Worm (Caenorhabditis elegans) whole organism, L3 larva: ENCODE data around the gene Y60A3A.23.

ENCODE experiments used
- ZK546.5 ChIP-seq: sonication (generic microtip); optimal IDR thresholded peaks from 2 replicates; lab custom pipeline; 2017; ENCODE audit warnings: missing biosample characterization, missing genetic modification characterization
- aly-2 ChIP-seq: fragments of 150-350 bp; optimal IDR thresholded peaks from 2 replicates; lab custom pipeline; 2014; ENCODE audit warnings: missing biosample characterization, missing genetic modification characterization
- ama-1 ChIP-seq: fragments of 150-350 bp; optimal IDR thresholded peaks from 2 replicates; lab custom pipeline; 2018
- ceh-16 ChIP-seq: sonication (generic microtip); optimal IDR thresholded peaks from 2 replicates; lab custom pipeline; 2017; ENCODE audit warnings: missing biosample characterization, missing genetic modification characterization
- ceh-82 ChIP-seq: fragments of 150-350 bp; optimal IDR thresholded peaks from 2 replicates; lab custom pipeline; 2014; ENCODE audit warnings: missing biosample characterization, missing genetic modification characterization
- ceh-9 ChIP-seq: sonication (generic microtip); optimal IDR thresholded peaks from 2 replicates; lab custom pipeline; 2018; ENCODE audit warnings: missing biosample characterization, missing genetic modification characterization
- daf-12 ChIP-seq: fragments of 150-350 bp; optimal IDR thresholded peaks from 2 replicates; lab custom pipeline; 2014; ENCODE audit warnings: missing biosample characterization, missing genetic modification reagents, missing genetic modification characterization
- egl-27 ChIP-seq: sonication (generic microtip); optimal IDR thresholded peaks from 4 replicates; lab custom pipeline; 2017; ENCODE audit warnings: missing biosample characterization, missing genetic modification reagents, missing genetic modification characterization
- egl-5 ChIP-seq: fragments of 150-350 bp; optimal IDR thresholded peaks from 2 replicates; lab custom pipeline; 2017; ENCODE audit warnings: missing biosample characterization, missing genetic modification reagents, missing genetic modification characterization, inconsistent platforms
- elt-1 ChIP-seq: fragments of 150-350 bp; optimal IDR thresholded peaks from 2 replicates; lab custom pipeline; 2014; ENCODE audit warnings: missing biosample characterization, missing genetic modification characterization
- elt-2 ChIP-seq: sonication (generic microtip); optimal IDR thresholded peaks from 2 replicates; lab custom pipeline; 2016; ENCODE audit warnings: missing genetic modification reagents, mild to moderate bottlenecking, missing genetic modification characterization, missing compliant biosample characterization
- elt-3 ChIP-seq, 3 experiments: fragments of 150-350 bp in 1 of 3; sonication (generic microtip) in 2 of 3; optimal IDR thresholded peaks; 2 replicates in 2 of 3; 4 replicates in 1 of 3; lab custom pipeline; 2014 to 2017; ENCODE audit warnings: missing biosample characterization in 3 of 3, missing genetic modification characterization in 3 of 3
- eor-1 ChIP-seq, 2 experiments: fragments of 150-350 bp; optimal IDR thresholded peaks; 2 replicates each; lab custom pipeline; 2014 to 2018; ENCODE audit warnings: missing biosample characterization in 2 of 2, missing genetic modification characterization in 2 of 2
- fkh-10 ChIP-seq: sonication (generic microtip); optimal IDR thresholded peaks from 2 replicates; lab custom pipeline; 2017; ENCODE audit warnings: missing biosample characterization, missing genetic modification reagents, missing genetic modification characterization
- fkh-2 ChIP-seq: fragments of 150-350 bp; optimal IDR thresholded peaks from 2 replicates; lab custom pipeline; 2014; ENCODE audit warnings: missing biosample characterization, missing genetic modification reagents, missing genetic modification characterization
- jun-1 ChIP-seq: fragments of 150-350 bp; optimal IDR thresholded peaks from 2 replicates; lab custom pipeline; 2014; ENCODE audit warnings: missing biosample characterization, missing genetic modification reagents, missing genetic modification characterization
- lin-15B ChIP-seq: fragments of 150-350 bp; optimal IDR thresholded peaks from 2 replicates; lab custom pipeline; 2014; ENCODE audit warnings: missing biosample characterization, missing genetic modification characterization
- lin-39 ChIP-seq: fragments of 150-350 bp; optimal IDR thresholded peaks from 2 replicates; lab custom pipeline; 2018; ENCODE audit warnings: missing biosample characterization, missing genetic modification reagents, missing genetic modification characterization
- lsy-12 ChIP-seq: sonication (generic microtip); optimal IDR thresholded peaks from 2 replicates; lab custom pipeline; 2016; ENCODE audit warnings: mild to moderate bottlenecking, missing genetic modification characterization, missing compliant biosample characterization
- mdl-1 ChIP-seq: fragments of 150-350 bp; optimal IDR thresholded peaks from 2 replicates; lab custom pipeline; 2014; ENCODE audit warnings: missing biosample characterization, missing genetic modification characterization
- mml-1 ChIP-seq: fragments of 150-350 bp; sonication (generic microtip); optimal IDR thresholded peaks from 3 replicates; lab custom pipeline; 2014; ENCODE audit warnings: missing biosample characterization, missing genetic modification characterization
- nhr-11 ChIP-seq: fragments of 150-350 bp; optimal IDR thresholded peaks from 2 replicates; lab custom pipeline; 2014; ENCODE audit warnings: missing biosample characterization, missing genetic modification characterization
- nhr-23 ChIP-seq: fragments of 150-350 bp; optimal IDR thresholded peaks from 2 replicates; lab custom pipeline; 2014; ENCODE audit warnings: missing biosample characterization, missing genetic modification reagents, missing genetic modification characterization
- nhr-237 ChIP-seq: fragments of 150-350 bp; optimal IDR thresholded peaks from 2 replicates; lab custom pipeline; 2014; ENCODE audit warnings: missing biosample characterization, missing genetic modification characterization
- nhr-25 ChIP-seq: sonication (generic microtip); optimal IDR thresholded peaks from 2 replicates; lab custom pipeline; 2017; ENCODE audit warnings: missing biosample characterization, missing genetic modification characterization
- nhr-43 ChIP-seq: sonication (generic microtip); optimal IDR thresholded peaks from 2 replicates; lab custom pipeline; 2016; ENCODE audit warnings: mild to moderate bottlenecking, missing genetic modification characterization, missing compliant biosample characterization; ENCODE audit not compliant: poor library complexity, severe bottlenecking
- nhr-67 ChIP-seq: fragments of 150-350 bp; optimal IDR thresholded peaks from 2 replicates; lab custom pipeline; 2014; ENCODE audit warnings: missing biosample characterization, missing genetic modification characterization
- nhr-76 ChIP-seq: fragments of 150-350 bp; sonication (generic microtip); optimal IDR thresholded peaks from 5 replicates; lab custom pipeline; 2014; ENCODE audit warnings: missing biosample characterization, missing genetic modification characterization
- pha-4 ChIP-seq: fragments of 150-350 bp; optimal IDR thresholded peaks from 2 replicates; lab custom pipeline; 2014; ENCODE audit warnings: missing biosample characterization, missing genetic modification reagents, missing genetic modification characterization
- sea-2 ChIP-seq: fragments of 150-350 bp; sonication (generic microtip); optimal IDR thresholded peaks from 4 replicates; lab custom pipeline; 2014; ENCODE audit warnings: missing biosample characterization, missing genetic modification reagents, missing genetic modification characterization
- skn-1 ChIP-seq: fragments of 150-350 bp; optimal IDR thresholded peaks from 2 replicates; lab custom pipeline; 2014; ENCODE audit warnings: missing biosample characterization, missing genetic modification characterization
- snpc-4 ChIP-seq: fragments of 150-350 bp; optimal IDR thresholded peaks from 2 replicates; lab custom pipeline; 2014; ENCODE audit warnings: missing biosample characterization, missing genetic modification characterization
- tbx-2 ChIP-seq: sonication (generic microtip); optimal IDR thresholded peaks from 2 replicates; lab custom pipeline; 2016; ENCODE audit warnings: mild to moderate bottlenecking, missing genetic modification characterization, missing compliant biosample characterization
- unc-62 ChIP-seq: fragments of 150-350 bp; sonication (generic microtip); optimal IDR thresholded peaks from 4 replicates; lab custom pipeline; 2014; ENCODE audit warnings: missing biosample characterization, missing genetic modification reagents, missing genetic modification characterization
- zag-1 ChIP-seq: fragments of 150-350 bp; optimal IDR thresholded peaks from 2 replicates; lab custom pipeline; 2014; ENCODE audit warnings: missing biosample characterization, missing genetic modification characterization
- ztf-4 ChIP-seq: fragments of 150-350 bp; optimal IDR thresholded peaks from 2 replicates; lab custom pipeline; 2014; ENCODE audit warnings: missing biosample characterization, missing genetic modification characterization

Gene Y60A3A.23

DNA sequence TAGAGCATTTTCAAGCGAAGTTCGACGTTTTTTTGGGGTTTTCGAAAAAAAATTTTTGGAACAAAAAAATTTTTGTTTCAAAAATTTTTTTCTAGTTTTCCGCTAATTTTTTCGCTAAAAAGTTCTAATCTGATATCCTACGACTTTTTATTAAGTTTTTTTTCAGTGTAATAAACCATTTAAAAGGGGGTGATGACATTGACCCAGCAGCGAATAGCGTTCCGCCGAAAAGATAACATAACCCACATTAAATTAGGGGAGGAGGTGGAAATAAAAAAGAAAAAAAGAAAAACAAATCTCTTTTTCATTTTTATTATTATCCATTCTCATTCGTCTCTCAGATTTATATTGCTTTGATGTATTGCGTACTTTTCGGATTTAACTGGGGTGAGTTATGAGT, at the start of gene Y60A3A.23:
Y60A3A.23 (plus strand) TSS at position 301 of the 400 bp plus-strand sequence.
- TF ChIP-seq ZK546.5 = no peak
- no peak for TF ChIP-seq nhr-11 (tag; lab: Kevin White, UChicago)
- no peak for TF ChIP-seq fkh-10 (GFP tag; lab: Kevin White, UChicago)
- TF ChIP-seq ceh-16 (tag; lab: Kevin White, UChicago) = no peak
- TF ChIP-seq snpc-4 (tag; lab: Kevin White, UChicago) = no peak
- no peak for TF ChIP-seq skn-1 (tag; lab: Kevin White, UChicago)
- no peak for TF ChIP-seq ztf-4 (tag; lab: Kevin White, UChicago)
- no peak for TF ChIP-seq eor-1 (tag; optimal IDR thresholded peaks at IDR 0.05; lab: Kevin White, UChicago)
- TF ChIP-seq fkh-2 (tag; lab: Kevin White, UChicago) = no peak
- no peak for TF ChIP-seq elt-1 (tag; lab: Kevin White, UChicago)

DNA sequence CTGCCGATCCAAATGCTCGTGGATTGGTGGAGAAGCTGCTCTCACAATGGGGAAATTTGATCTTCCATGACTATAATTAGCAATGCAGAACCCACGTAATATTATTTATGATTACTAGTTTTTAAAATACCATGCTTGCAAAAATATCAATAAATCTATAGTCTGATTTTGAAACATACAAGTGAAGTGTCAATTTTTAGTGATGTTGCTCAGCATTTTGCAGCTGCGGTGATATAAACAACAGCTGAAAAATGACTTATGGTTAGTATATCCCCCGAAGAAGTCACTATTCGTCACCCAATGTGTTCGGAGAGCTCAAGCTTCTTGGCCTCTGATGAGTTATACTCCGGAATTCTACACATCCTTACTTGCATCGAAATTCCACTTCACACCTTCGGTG, 48.8 kb upstream of the Y60A3A.23 start, which contains the start of gene srh-172:
srh-172 (plus strand) TSS at position 301 of the 400 bp plus-strand sequence.
- TF ChIP-seq sea-2 (no peak), mdl-1 (tag; lab: Kevin White, UChicago) (no peak), egl-5 (tag; lab: Kevin White, UChicago) (no peak), skn-1 (tag; lab: Kevin White, UChicago) (no peak), pha-4 (tag; lab: Kevin White, UChicago) (no peak), nhr-76 (tag; lab: Kevin White, UChicago) (no peak), snpc-4 (tag; lab: Kevin White, UChicago) (no peak), ztf-4 (tag; lab: Kevin White, UChicago) (no peak), ceh-9 (tag; lab: Kevin White, UChicago) (no peak), elt-3 (tag; optimal IDR thresholded peaks at IDR 0.05; lab: Kevin White, UChicago) (no peak), aly-2 (tag; lab: Kevin White, UChicago) (no peak), mml-1 (no peak), nhr-25 (no peak), lin-39 (tag; lab: Kevin White, UChicago) (no peak), ceh-82 (tag; lab: Kevin White, UChicago) (no peak), fkh-10 (GFP tag; lab: Kevin White, UChicago) (no peak), elt-2 (tag; lab: Kevin White, UChicago) (no peak), eor-1 (tag; optimal IDR thresholded peaks at IDR 0.05; lab: Kevin White, UChicago) (no peak)

DNA sequence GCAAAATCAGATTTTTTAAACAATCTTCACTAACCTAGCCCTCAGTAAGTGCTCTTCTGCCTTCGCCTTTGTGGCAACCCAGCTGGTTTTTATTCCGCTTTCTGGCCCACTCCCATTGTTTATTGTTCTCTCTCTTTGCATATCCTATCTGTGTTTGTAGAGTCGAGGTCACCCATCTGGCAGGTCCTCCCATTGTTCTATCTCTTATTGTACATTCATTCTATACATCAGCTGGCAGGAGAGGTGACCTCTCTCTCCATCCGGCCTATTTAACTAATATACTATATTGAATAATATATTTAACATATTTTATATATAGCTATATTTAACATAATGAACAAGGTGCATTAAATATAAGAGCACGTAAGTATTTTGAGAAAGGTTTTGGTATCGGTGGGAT, 45.6 kb upstream of the Y60A3A.23 start:
- TF ChIP-seq daf-12 (tag; lab: Kevin White, UChicago) = no peak

DNA sequence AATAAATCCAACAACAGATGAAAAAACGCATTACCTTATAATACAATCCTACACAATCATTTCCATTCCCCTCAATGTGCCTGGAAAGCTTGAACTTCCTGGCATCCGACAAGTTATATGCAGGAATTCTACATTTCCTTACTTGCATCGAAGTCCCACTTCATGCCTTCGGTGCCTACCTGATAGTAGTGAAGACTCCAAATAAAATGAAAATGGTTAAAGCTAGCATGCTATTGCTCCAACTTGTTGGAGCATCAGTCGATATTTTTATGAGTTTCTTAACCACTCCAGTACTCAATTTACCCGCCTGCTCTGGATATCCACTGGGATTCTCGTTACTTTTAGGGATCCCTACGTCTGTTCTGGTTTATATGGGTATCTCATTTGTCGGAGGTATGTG, 41.9 kb upstream of the Y60A3A.23 start, which contains the start of gene srh-171:
srh-171 (plus strand) TSS at position 75 of the 400 bp plus-strand sequence.
- no peak for TF ChIP-seq eor-1 (tag; optimal IDR thresholded peaks at IDR 0.05; lab: Kevin White, UChicago)
- no peak for TF ChIP-seq fkh-2 (tag; lab: Kevin White, UChicago)
- TF ChIP-seq mdl-1 (tag; lab: Kevin White, UChicago) = no peak
- no peak for TF ChIP-seq elt-1 (tag; lab: Kevin White, UChicago)
- no peak for TF ChIP-seq ama-1
- TF ChIP-seq tbx-2 (tag; lab: Kevin White, UChicago) = no peak
- TF ChIP-seq sea-2 = no peak
- no peak for TF ChIP-seq elt-3 (tag; optimal IDR thresholded peaks at IDR 0.05; lab: Kevin White, UChicago)
- no peak for TF ChIP-seq nhr-76 (tag; lab: Kevin White, UChicago)
- TF ChIP-seq daf-12 (tag; lab: Kevin White, UChicago) = no peak
- TF ChIP-seq nhr-23 (tag; lab: Kevin White, UChicago) = no peak
- TF ChIP-seq lin-15B (tag; lab: Kevin White, UChicago) = no peak
- no peak for TF ChIP-seq lsy-12 (tag; lab: Kevin White, UChicago)
- no peak for TF ChIP-seq ceh-9 (tag; lab: Kevin White, UChicago)
- no peak for TF ChIP-seq fkh-10 (GFP tag; lab: Kevin White, UChicago)

DNA sequence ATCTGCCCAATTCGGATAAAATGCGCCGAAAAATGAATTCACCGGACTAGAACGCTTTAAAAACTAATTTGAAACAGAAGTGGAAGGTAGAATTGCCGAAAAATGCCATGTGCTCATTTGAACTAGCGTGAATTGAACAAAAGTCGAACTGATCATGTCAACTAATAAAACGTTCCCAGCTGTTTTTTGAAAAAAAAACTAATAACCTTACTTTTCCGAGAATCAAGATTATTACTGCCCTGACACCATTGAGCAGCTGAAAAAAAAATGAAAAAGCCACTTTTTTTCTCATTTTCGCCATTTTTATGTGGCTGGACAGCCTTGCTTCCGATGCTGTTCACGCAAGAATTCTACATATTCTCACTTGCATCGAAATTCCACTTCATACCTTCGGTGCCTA, 34.6 kb upstream of the Y60A3A.23 start, which contains the start of gene srh-173:
srh-173 (plus strand) TSS at position 301 of the 400 bp plus-strand sequence.
- TF ChIP-seq egl-27 (no peak), nhr-67 (tag; lab: Kevin White, UChicago) (no peak), elt-2 (tag; lab: Kevin White, UChicago) (no peak), jun-1 (tag; lab: Kevin White, UChicago) (no peak), zag-1 (tag; lab: Kevin White, UChicago) (no peak), aly-2 (tag; lab: Kevin White, UChicago) (no peak), nhr-76 (tag; lab: Kevin White, UChicago) (no peak), nhr-43 (tag; lab: Kevin White, UChicago) (no peak), ZK546.5 (no peak), nhr-237 (tag; lab: Kevin White, UChicago) (no peak), unc-62 (GFP tag; lab: Kevin White, UChicago) (no peak)
